Fruit fly (Drosophila melanogaster) whole organism, prepupa: ENCODE results near the gene Gr28b.

Experiments used
- CG11762 ChIP-seq: fragments of 200-800 bp; sonication (Bioruptor generic); optimal IDR thresholded peaks from 3 replicates; lab custom pipeline; 2016; ENCODE audit warnings: missing biosample characterization, missing genetic modification characterization; ENCODE audit not compliant: insufficient read depth
- CG11902 ChIP-seq: fragments of 200-800 bp; sonication (Bioruptor generic); optimal IDR thresholded peaks from 3 replicates; lab custom pipeline; 2016; ENCODE audit warnings: missing biosample characterization, missing genetic modification characterization
- CG15336 ChIP-seq: fragments of 200-800 bp; sonication (Bioruptor generic); IDR thresholded peaks from 2 replicates; pipeline ENCODE4 v1.3.6; 2022; ENCODE audit warnings: missing biosample characterization, missing genetic modification characterization
- CG1621 ChIP-seq: fragments of 200-800 bp; sonication (Bioruptor generic); optimal IDR thresholded peaks from 3 replicates; lab custom pipeline; 2018; ENCODE audit warnings: missing biosample characterization, mild to moderate bottlenecking, missing genetic modification characterization
- CG16779 ChIP-seq: fragments of 200-800 bp; sonication (Bioruptor generic); optimal IDR thresholded peaks from 3 replicates; lab custom pipeline; 2017; ENCODE audit warnings: missing biosample characterization, mild to moderate bottlenecking, missing genetic modification characterization
- CG3032 ChIP-seq: fragments of 200-800 bp; optimal IDR thresholded peaks from 2 replicates; lab custom pipeline; 2019; ENCODE audit warnings: missing biosample characterization, mild to moderate bottlenecking, missing genetic modification characterization, moderate library complexity
- CG31627 ChIP-seq: fragments of 200-800 bp; sonication (Bioruptor generic); optimal IDR thresholded peaks from 3 replicates; lab custom pipeline; 2016; ENCODE audit warnings: missing biosample characterization, missing genetic modification characterization
- CG32006 ChIP-seq: fragments of 200-800 bp; sonication (Bioruptor generic); optimal IDR thresholded peaks from 3 replicates; lab custom pipeline; 2017; ENCODE audit warnings: missing biosample characterization, mild to moderate bottlenecking, missing genetic modification characterization
- CG34406 ChIP-seq: fragments of 200-800 bp; sonication (Bioruptor generic); optimal IDR thresholded peaks from 3 replicates; lab custom pipeline; 2016; ENCODE audit warnings: missing biosample characterization, missing genetic modification characterization
- CG3919 ChIP-seq: fragments of 200-800 bp; sonication (Bioruptor generic); optimal IDR thresholded peaks from 3 replicates; lab custom pipeline; 2016; ENCODE audit warnings: missing biosample characterization, missing genetic modification characterization
- CG4318 ChIP-seq: fragments of 200-800 bp; sonication (Bioruptor generic); optimal IDR thresholded peaks from 3 replicates; lab custom pipeline; 2017; ENCODE audit warnings: missing biosample characterization, mild to moderate bottlenecking, missing genetic modification characterization
- CG6276 ChIP-seq: fragments of 200-800 bp; sonication (Bioruptor generic); optimal IDR thresholded peaks from 2 replicates; lab custom pipeline; 2017; ENCODE audit warnings: missing biosample characterization, mild to moderate bottlenecking, missing genetic modification characterization
- CG6792 ChIP-seq: fragments of 200-800 bp; sonication (Bioruptor generic); optimal IDR thresholded peaks from 3 replicates; lab custom pipeline; 2016; ENCODE audit warnings: missing biosample characterization, missing genetic modification characterization
- CG6854 ChIP-seq: fragments of 200-800 bp; sonication (Bioruptor generic); optimal IDR thresholded peaks from 2 replicates; lab custom pipeline; 2017; ENCODE audit warnings: missing biosample characterization, mild to moderate bottlenecking, missing genetic modification characterization
- CG7368 ChIP-seq: fragments of 200-800 bp; sonication (Bioruptor generic); optimal IDR thresholded peaks from 3 replicates; lab custom pipeline; 2016; ENCODE audit warnings: missing biosample characterization, missing genetic modification characterization
- CG8119 ChIP-seq: fragments of 200-800 bp; sonication (Bioruptor generic); IDR thresholded peaks from 3 replicates; pipeline ENCODE4 v1.3.6; 2022; ENCODE audit warnings: missing biosample characterization, missing genetic modification characterization
- CG8632 ChIP-seq: fragments of 200-800 bp; sonication (Bioruptor generic); optimal IDR thresholded peaks from 3 replicates; lab custom pipeline; 2016; ENCODE audit warnings: missing biosample characterization, missing genetic modification characterization
- CG9139 ChIP-seq: fragments of 200-800 bp; sonication (Bioruptor generic); optimal IDR thresholded peaks from 3 replicates; lab custom pipeline; 2017; ENCODE audit warnings: missing biosample characterization, mild to moderate bottlenecking, missing genetic modification characterization
- Eip75B ChIP-seq: fragments of 200-800 bp; sonication (Bioruptor generic); optimal IDR thresholded peaks from 3 replicates; lab custom pipeline; 2016; ENCODE audit warnings: missing biosample characterization, missing genetic modification characterization
- Eip78C ChIP-seq: fragments of 200-800 bp; sonication (Bioruptor generic); peaks from one replicate; lab custom pipeline; 2016; ENCODE audit warnings: missing biosample characterization, missing genetic modification characterization
- Eip93F ChIP-seq: fragments of 200-800 bp; sonication (Bioruptor generic); optimal IDR thresholded peaks from 2 replicates; lab custom pipeline; 2016; ENCODE audit warnings: missing biosample characterization, mild to moderate bottlenecking, missing genetic modification characterization
- Ets96B ChIP-seq: fragments of 200-800 bp; optimal IDR thresholded peaks from 2 replicates; lab custom pipeline; 2019; ENCODE audit warnings: missing biosample characterization, mild to moderate bottlenecking, missing genetic modification characterization, moderate library complexity
- Gug ChIP-seq: fragments of 200-800 bp; sonication (Bioruptor generic); IDR thresholded peaks from 2 replicates; pipeline ENCODE4 v1.3.6; 2022; ENCODE audit warnings: missing biosample characterization, missing genetic modification characterization
- Hr38 ChIP-seq: sonication (Bioruptor generic); optimal IDR thresholded peaks from 2 replicates; lab custom pipeline; 2016; ENCODE audit warnings: missing biosample characterization, missing genetic modification characterization
- Hr4 ChIP-seq: fragments of 200-800 bp; sonication (Bioruptor generic); optimal IDR thresholded peaks from 3 replicates; lab custom pipeline; 2016; ENCODE audit warnings: missing biosample characterization, missing genetic modification characterization
- Lpt ChIP-seq: fragments of 200-800 bp; sonication (Bioruptor generic); optimal IDR thresholded peaks from 3 replicates; lab custom pipeline; 2016; ENCODE audit warnings: missing biosample characterization, missing genetic modification characterization
- OdsH ChIP-seq: fragments of 200-800 bp; sonication (Bioruptor generic); optimal IDR thresholded peaks from 3 replicates; lab custom pipeline; 2016; ENCODE audit warnings: missing biosample characterization, missing genetic modification characterization
- Smox ChIP-seq: fragments of 200-800 bp; sonication (Bioruptor generic); optimal IDR thresholded peaks from 3 replicates; lab custom pipeline; 2016; ENCODE audit warnings: missing biosample characterization, missing genetic modification characterization
- Sox102F ChIP-seq: fragments of 200-800 bp; sonication (Bioruptor generic); optimal IDR thresholded peaks from 2 replicates; lab custom pipeline; 2016; ENCODE audit warnings: missing biosample characterization, mild to moderate bottlenecking, missing genetic modification characterization
- Sox14 ChIP-seq: fragments of 200-800 bp; sonication (Bioruptor generic); optimal IDR thresholded peaks from 3 replicates; lab custom pipeline; 2016; ENCODE audit warnings: missing biosample characterization, missing genetic modification characterization
- Sox15 ChIP-seq: fragments of 200-800 bp; sonication (Bioruptor generic); optimal IDR thresholded peaks from 3 replicates; lab custom pipeline; 2016; ENCODE audit warnings: missing biosample characterization, missing genetic modification characterization
- cyc ChIP-seq: fragments of 200-800 bp; sonication (Bioruptor generic); optimal IDR thresholded peaks from 3 replicates; lab custom pipeline; 2016; ENCODE audit warnings: missing biosample characterization, missing genetic modification characterization
- eg ChIP-seq: fragments of 200-800 bp; sonication (Bioruptor generic); IDR thresholded peaks from 3 replicates; pipeline ENCODE4 v1.3.6; 2022; ENCODE audit warnings: missing biosample characterization, missing genetic modification characterization
- esn ChIP-seq: fragments of 200-800 bp; sonication (Bioruptor generic); optimal IDR thresholded peaks from 2 replicates; lab custom pipeline; 2016; ENCODE audit warnings: missing biosample characterization, mild to moderate bottlenecking, missing genetic modification characterization, moderate library complexity
- fd59A ChIP-seq: fragments of 200-800 bp; sonication (Bioruptor generic); optimal IDR thresholded peaks from 2 replicates; lab custom pipeline; 2017; ENCODE audit warnings: missing biosample characterization, mild to moderate bottlenecking, missing genetic modification characterization, missing genetic modification reagents
- fd85E ChIP-seq: fragments of 200-800 bp; sonication (Bioruptor generic); optimal IDR thresholded peaks from 3 replicates; lab custom pipeline; 2016; ENCODE audit warnings: missing biosample characterization, missing genetic modification characterization
- fkh ChIP-seq: fragments of 200-800 bp; sonication (Bioruptor generic); optimal IDR thresholded peaks from 3 replicates; lab custom pipeline; 2017; ENCODE audit warnings: missing biosample characterization, mild to moderate bottlenecking, missing genetic modification characterization, moderate library complexity
- net ChIP-seq: fragments of 200-800 bp; sonication (Bioruptor generic); optimal IDR thresholded peaks from 3 replicates; lab custom pipeline; 2016; ENCODE audit warnings: missing biosample characterization, missing genetic modification characterization
- ss ChIP-seq, 2 experiments: fragments of 200-800 bp; sonication (Bioruptor generic); optimal IDR thresholded peaks; 2 replicates in 1 of 2; 3 replicates in 1 of 2; lab custom pipeline; 2017 to 2018; ENCODE audit warnings: mild to moderate bottlenecking in 2 of 2, missing biosample characterization in 2 of 2, missing genetic modification characterization in 2 of 2, moderate library complexity in 1 of 2
- svp ChIP-seq: fragments of 200-800 bp; sonication (Bioruptor generic); peaks from one replicate; lab custom pipeline; 2016; ENCODE audit warnings: missing biosample characterization, missing genetic modification characterization
- topi ChIP-seq: fragments of 200-800 bp; sonication (Bioruptor generic); optimal IDR thresholded peaks from 3 replicates; lab custom pipeline; 2016; ENCODE audit warnings: missing biosample characterization, missing genetic modification characterization
- vri ChIP-seq: fragments of 200-800 bp; sonication (Bioruptor generic); optimal IDR thresholded peaks from 3 replicates; lab custom pipeline; 2016; ENCODE audit warnings: missing biosample characterization, mild to moderate bottlenecking, missing genetic modification characterization

Gr28b gene

DNA sequence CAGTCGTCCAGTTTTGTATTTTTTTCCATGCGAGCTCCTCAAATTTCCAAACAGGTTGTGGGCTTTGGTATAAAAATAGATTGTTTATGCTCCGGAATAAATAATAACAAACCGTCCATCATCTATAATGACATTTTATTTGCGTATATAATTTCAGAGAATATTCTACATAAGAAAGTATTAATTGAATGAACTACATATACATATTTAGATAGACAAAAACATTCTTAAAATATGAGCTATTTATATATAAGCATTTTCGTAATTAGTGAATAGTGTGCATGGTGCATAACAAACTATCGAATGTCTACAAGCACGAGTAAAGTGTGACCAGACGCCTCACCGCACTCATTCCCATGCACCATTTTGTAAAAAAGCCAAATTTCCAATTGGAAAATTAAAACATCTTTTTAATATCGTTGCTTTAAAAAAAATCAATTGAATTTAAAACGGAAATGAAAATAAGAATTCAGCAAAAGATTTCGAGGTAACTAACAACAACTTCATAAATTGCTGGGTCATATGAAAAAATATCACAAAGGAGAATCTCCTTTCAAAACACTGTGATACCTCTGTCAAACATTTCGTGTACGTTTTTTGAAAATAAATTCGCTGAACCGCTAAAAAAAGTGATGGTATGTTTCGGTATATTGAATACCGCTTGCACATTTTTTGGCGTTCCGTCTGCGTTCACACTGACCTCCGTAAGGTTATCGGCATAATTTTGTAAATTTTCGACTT is 35.6 kb downstream of the Gr28b start, which contains the start of gene muc (continued):
- TF ChIP-seq CG3919 (peak; percentile 27), Hr38 (GFP tag; lab: Kevin White, UChicago) (no peak), CG6276 (GFP tag; lab: Kevin White, UChicago) (no peak), CG6854 (GFP tag; lab: Kevin White, UChicago) (no peak), esn (peak; percentile 31), Lpt (GFP tag; lab: Kevin White, UChicago) (no peak), CG4318 (GFP tag; lab: Kevin White, UChicago) (no peak), cyc (GFP tag; lab: Kevin White, UChicago) (peak; percentile 0), ss (GFP tag; optimal IDR thresholded peaks at IDR 0.05; lab: Kevin White, UChicago) (no peak), Eip78C (GFP tag; lab: Kevin White, UChicago) (peak; percentile 69), CG8119 (no peak), CG16779 (no peak), svp (GFP tag; lab: Kevin White, UChicago) (peak; percentile 96), Smox (GFP tag; lab: Kevin White, UChicago) (peak; percentile 59), fd59A (no peak), topi (GFP tag; lab: Kevin White, UChicago) (peak; percentile 3), net (GFP tag; lab: Kevin White, UChicago) (no peak), vri (GFP tag; lab: Kevin White, UChicago) (no peak)

DNA sequence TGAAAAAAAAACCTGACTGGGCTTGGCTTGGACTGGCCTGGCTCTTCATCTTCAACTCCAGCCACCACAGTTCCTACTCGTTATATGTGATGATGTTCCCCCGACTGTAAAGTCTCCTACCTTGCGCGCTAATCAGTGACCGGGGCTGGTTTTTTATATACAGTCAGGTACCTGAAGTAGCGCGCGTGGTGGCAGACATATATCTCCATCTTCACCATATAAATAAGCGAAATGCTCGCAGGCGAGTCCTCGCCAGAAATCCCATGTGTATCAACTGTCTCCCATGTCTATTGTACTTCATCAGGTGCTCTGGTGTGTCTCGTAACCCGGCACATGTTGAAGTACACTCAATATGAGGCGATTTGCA is 36.4 kb downstream of the Gr28b start:
- TF ChIP-seq Sox102F (GFP tag; lab: Kevin White, UChicago) (no peak), vri (GFP tag; lab: Kevin White, UChicago) (no peak), fd85E (GFP tag; lab: Kevin White, UChicago) (no peak), net (GFP tag; lab: Kevin White, UChicago) (no peak), Hr4 (GFP tag; lab: Kevin White, UChicago) (no peak), Lpt (GFP tag; lab: Kevin White, UChicago) (no peak), cyc (GFP tag; lab: Kevin White, UChicago) (no peak), ss (GFP tag; optimal IDR thresholded peaks at IDR 0.05; lab: Kevin White, UChicago) (no peak), CG31627 (GFP tag; lab: Kevin White, UChicago) (no peak), CG9139 (GFP tag; lab: Kevin White, UChicago) (no peak), Eip75B (GFP tag; lab: Kevin White, UChicago) (no peak), svp (GFP tag; lab: Kevin White, UChicago) (no peak), CG32006 (GFP tag; lab: Kevin White, UChicago) (no peak), CG4318 (GFP tag; lab: Kevin White, UChicago) (no peak), CG6792 (GFP tag; lab: Kevin White, UChicago) (no peak), eg (GFP tag; lab: Robert Waterston, UW) (no peak), CG11902 (GFP tag; lab: Kevin White, UChicago) (no peak), Smox (GFP tag; lab: Kevin White, UChicago) (no peak), CG8632 (GFP tag; lab: Kevin White, UChicago) (no peak)

DNA sequence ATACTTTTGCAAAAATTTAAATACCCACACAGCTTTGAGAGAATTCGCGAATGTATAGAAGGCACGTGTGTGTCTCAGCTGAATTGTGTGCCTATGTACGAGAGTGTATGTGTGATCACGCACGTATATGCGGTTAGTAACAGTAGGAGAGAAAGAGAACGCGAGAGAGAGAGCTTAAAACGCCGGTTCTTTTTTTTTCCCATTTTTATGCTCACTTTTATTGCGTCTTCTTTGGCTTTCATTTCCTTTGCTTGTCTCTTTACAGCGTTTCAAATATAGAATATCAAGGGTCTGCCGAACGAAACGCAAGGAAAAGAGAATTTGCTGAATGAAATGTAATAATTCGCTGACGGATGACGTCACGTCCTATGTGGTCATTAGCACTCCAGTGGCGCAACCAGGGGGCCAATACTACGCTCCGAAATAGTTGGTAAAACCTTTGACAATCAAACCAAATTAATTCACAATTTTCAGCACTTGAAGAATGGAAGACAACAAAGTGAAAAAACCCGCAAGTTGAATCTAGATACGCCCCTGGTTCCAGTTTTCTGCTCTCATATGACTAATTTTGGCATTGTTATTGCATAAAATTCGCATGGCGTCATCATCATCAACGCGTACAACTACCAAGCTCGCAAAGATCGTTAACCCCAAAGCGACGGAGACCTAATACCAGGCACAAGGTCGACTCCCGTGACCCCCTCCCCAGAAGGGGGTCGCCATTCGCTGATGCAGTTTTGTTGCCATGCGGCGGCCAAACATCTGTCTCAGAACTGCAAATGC is 36.9 kb downstream of the Gr28b start:
- TF ChIP-seq fkh (GFP tag; lab: Kevin White, UChicago) (no peak), CG15336 (GFP tag; lab: Robert Waterston, UW) (peak; percentile 78), CG6854 (GFP tag; lab: Kevin White, UChicago) (no peak), Lpt (GFP tag; lab: Kevin White, UChicago) (peak; percentile 27), CG4318 (GFP tag; lab: Kevin White, UChicago) (peak; percentile 13), CG3032 (peak; percentile 56), fd59A (peak; percentile 44), CG11762 (GFP tag; lab: Kevin White, UChicago) (peak; percentile 29), Sox15 (GFP tag; lab: Kevin White, UChicago) (peak; percentile 78), Gug (GFP tag; lab: Robert Waterston, UW) (peak; percentile 73), Sox102F (GFP tag; lab: Kevin White, UChicago) (peak; percentile 90), Ets96B (tag; lab: Kevin White, UChicago) (peak; percentile 56), topi (GFP tag; lab: Kevin White, UChicago) (peak; percentile 92), Eip93F (peak; percentile 8), CG16779 (peak; percentile 33), CG11902 (GFP tag; lab: Kevin White, UChicago) (peak; percentile 76), CG7368 (GFP tag; lab: Kevin White, UChicago) (peak; percentile 86), CG9139 (GFP tag; lab: Kevin White, UChicago) (no peak), CG32006 (GFP tag; lab: Kevin White, UChicago) (peak; percentile 66), Smox (GFP tag; lab: Kevin White, UChicago) (peak; percentile 87), OdsH (GFP tag; lab: Kevin White, UChicago) (peak; percentile 79), CG34406 (GFP tag; lab: Kevin White, UChicago) (peak; percentile 77), Sox14 (peak; percentile 89), Hr38 (GFP tag; lab: Kevin White, UChicago) (no peak), CG6792 (GFP tag; lab: Kevin White, UChicago) (peak; percentile 81), CG1621 (tag; lab: Kevin White, UChicago) (peak; percentile 46), Hr4 (GFP tag; lab: Kevin White, UChicago) (peak; percentile 68)
